Fruit fly (Drosophila melanogaster) whole organism, embryonic: Measurements from ENCODE around the gene CG12773.
A peak's percentile ranks its signal among the peaks of the same experiment; 100 is the strongest.

Experiments used
- CG12071 ChIP-seq: fragments of 200-800 bp; sonication (Bioruptor generic); optimal IDR thresholded peaks from 3 replicates; lab custom pipeline; 2018; ENCODE audit warnings: missing biosample characterization, mild to moderate bottlenecking, missing genetic modification characterization
- CG12659 ChIP-seq: fragments of 200-800 bp; sonication (Bioruptor generic); optimal IDR thresholded peaks from 3 replicates; lab custom pipeline; 2017; ENCODE audit warnings: mild to moderate bottlenecking, missing biosample characterization, missing genetic modification reagents, missing genetic modification characterization
- CG12769 ChIP-seq: fragments of 200-800 bp; sonication (Bioruptor generic); optimal IDR thresholded peaks from 2 replicates; lab custom pipeline; 2019; ENCODE audit warnings: missing biosample characterization, mild to moderate bottlenecking, missing genetic modification characterization, moderate library complexity
- CG13296 ChIP-seq: fragments of 200-800 bp; sonication (Bioruptor generic); optimal IDR thresholded peaks from 3 replicates; lab custom pipeline; 2018; ENCODE audit warnings: missing biosample characterization, mild to moderate bottlenecking, missing genetic modification characterization
- CG14667 ChIP-seq: fragments of 200-800 bp; sonication (Bioruptor generic); IDR thresholded peaks from 2 replicates; pipeline ENCODE4 v1.3.6; 2022; ENCODE audit warnings: missing biosample characterization, missing genetic modification characterization
- CG15601 ChIP-seq: fragments of 200-800 bp; sonication (Bioruptor generic); optimal IDR thresholded peaks from 3 replicates; lab custom pipeline; 2019; ENCODE audit warnings: missing biosample characterization, mild to moderate bottlenecking, missing genetic modification characterization, moderate library complexity
- CG2678 ChIP-seq: fragments of 200-800 bp; sonication (Bioruptor generic); optimal IDR thresholded peaks from 3 replicates; lab custom pipeline; 2019; ENCODE audit warnings: missing biosample characterization, mild to moderate bottlenecking, missing genetic modification characterization, moderate library complexity
- CG2712 ChIP-seq: fragments of 200-800 bp; optimal IDR thresholded peaks from 3 replicates; lab custom pipeline; 2019; ENCODE audit warnings: missing biosample characterization, mild to moderate bottlenecking, missing genetic modification characterization, moderate library complexity
- CG3065 ChIP-seq: fragments of 200-800 bp; sonication (Bioruptor generic); optimal IDR thresholded peaks from 2 replicates; lab custom pipeline; 2016; ENCODE audit warnings: missing biosample characterization, missing genetic modification characterization
- CG34376 ChIP-seq: fragments of 200-800 bp; sonication (Bioruptor generic); optimal IDR thresholded peaks from 2 replicates; lab custom pipeline; 2018; ENCODE audit warnings: missing biosample characterization, mild to moderate bottlenecking, missing genetic modification characterization
- CG3838 ChIP-seq: fragments of 200-800 bp; sonication (Bioruptor generic); optimal IDR thresholded peaks from 3 replicates; lab custom pipeline; 2016; ENCODE audit warnings: missing biosample characterization, missing genetic modification characterization
- CG4707 ChIP-seq: fragments of 200-800 bp; sonication (Bioruptor generic); optimal IDR thresholded peaks from 2 replicates; lab custom pipeline; 2018; ENCODE audit warnings: missing biosample characterization, mild to moderate bottlenecking, missing genetic modification characterization, moderate library complexity
- CG6272 ChIP-seq: fragments of 200-800 bp; sonication (Bioruptor generic); IDR thresholded peaks from 2 replicates; pipeline ENCODE4 v1.3.6; 2022; ENCODE audit warnings: missing biosample characterization, missing genetic modification characterization
- CG7786 ChIP-seq: fragments of 200-800 bp; sonication (Bioruptor generic); optimal IDR thresholded peaks from 2 replicates; lab custom pipeline; 2016; ENCODE audit warnings: missing biosample characterization, missing genetic modification characterization
- CG7987 ChIP-seq: fragments of 200-800 bp; sonication (Bioruptor generic); optimal IDR thresholded peaks from 2 replicates; lab custom pipeline; 2018; ENCODE audit warnings: missing biosample characterization, mild to moderate bottlenecking, missing genetic modification characterization, moderate library complexity
- CG8765 ChIP-seq: fragments of 200-800 bp; sonication (Bioruptor generic); IDR thresholded peaks from 2 replicates; pipeline ENCODE4 v1.3.6; 2022; ENCODE audit warnings: missing biosample characterization, missing genetic modification characterization
- CG9609 ChIP-seq: fragments of 200-800 bp; sonication (Bioruptor generic); optimal IDR thresholded peaks from 3 replicates; lab custom pipeline; 2016; ENCODE audit warnings: missing biosample characterization, missing genetic modification characterization
- Camta ChIP-seq: fragments of 200-800 bp; sonication (Bioruptor generic); optimal IDR thresholded peaks from 2 replicates; lab custom pipeline; 2016; ENCODE audit warnings: missing biosample characterization, missing genetic modification characterization
- GATAe ChIP-seq: fragments of 200-800 bp; sonication (Bioruptor generic); conservative IDR thresholded peaks from 2 replicates; pipeline ENCODE4 v1.3.6; 2022; ENCODE audit warnings: missing biosample characterization, missing genetic modification characterization
- H15 ChIP-seq: fragments of 200-800 bp; sonication (Bioruptor generic); IDR thresholded peaks from 3 replicates; pipeline ENCODE4 v1.3.6; 2022; ENCODE audit warnings: missing biosample characterization, missing genetic modification characterization
- HLHmδ ChIP-seq: fragments of 200-800 bp; sonication (Bioruptor generic); optimal IDR thresholded peaks from 2 replicates; lab custom pipeline; 2018; ENCODE audit warnings: missing biosample characterization, mild to moderate bottlenecking, missing genetic modification characterization, moderate library complexity
- HmgD ChIP-seq: fragments of 200-800 bp; sonication (Bioruptor generic); optimal IDR thresholded peaks from 3 replicates; lab custom pipeline; 2016; ENCODE audit warnings: missing biosample characterization, missing genetic modification characterization
- Hr78 ChIP-seq, 2 experiments: fragments of 200-800 bp in 1 of 2; fragments of >200 bp in 1 of 2; sonication (Bioruptor generic) in 1 of 2; optimal IDR thresholded peaks; 2 replicates each; lab custom pipeline; 2017 to 2019; ENCODE audit warnings: missing biosample characterization in 2 of 2, missing genetic modification characterization in 2 of 2, mild to moderate bottlenecking in 1 of 2, moderate library complexity in 1 of 2
- Med ChIP-seq: fragments of 200-800 bp; sonication (Bioruptor generic); peaks from one replicate; lab custom pipeline; 2016; ENCODE audit warnings: missing biosample characterization, missing genetic modification characterization, mild to moderate bottlenecking, inconsistent platforms, moderate library complexity
- Pdp1 ChIP-seq, 2 experiments: fragments of 200-800 bp; sonication (Bioruptor generic); optimal IDR thresholded peaks; 3 replicates each; lab custom pipeline; 2016; ENCODE audit warnings: missing biosample characterization in 2 of 2, missing genetic modification characterization in 2 of 2, mild to moderate bottlenecking in 1 of 2, moderate library complexity in 1 of 2
- Ravus ChIP-seq: fragments of 200-800 bp; sonication (Bioruptor generic); IDR thresholded peaks from 2 replicates; pipeline ENCODE4 v1.3.6; 2022; ENCODE audit warnings: missing biosample characterization, missing genetic modification characterization
- aop ChIP-seq: fragments of 200-800 bp; sonication (Bioruptor generic); IDR thresholded peaks from 2 replicates; pipeline ENCODE4 v1.3.6; 2022; ENCODE audit warnings: missing biosample characterization, missing genetic modification characterization
- da ChIP-seq: fragments of 200-800 bp; sonication (Bioruptor generic); optimal IDR thresholded peaks from 2 replicates; lab custom pipeline; 2016; ENCODE audit warnings: missing biosample characterization, missing genetic modification characterization
- danr ChIP-seq: fragments of 200-800 bp; sonication (Bioruptor generic); IDR thresholded peaks from 2 replicates; pipeline ENCODE4 v1.3.6; 2022; ENCODE audit warnings: missing biosample characterization, missing genetic modification characterization
- disco-r ChIP-seq: fragments of 200-800 bp; sonication (Bioruptor generic); optimal IDR thresholded peaks from 2 replicates; lab custom pipeline; 2016; ENCODE audit warnings: missing biosample characterization, missing genetic modification characterization
- emc ChIP-seq: fragments of 200-800 bp; sonication (Bioruptor generic); optimal IDR thresholded peaks from 2 replicates; lab custom pipeline; 2016; ENCODE audit warnings: missing biosample characterization, missing genetic modification characterization
- en ChIP-seq: fragments of 200-800 bp; sonication (Bioruptor generic); optimal IDR thresholded peaks from 2 replicates; lab custom pipeline; 2016; ENCODE audit warnings: missing biosample characterization, missing genetic modification characterization
- exex ChIP-seq: fragments of 200-800 bp; sonication (Bioruptor generic); optimal IDR thresholded peaks from 4 replicates; lab custom pipeline; 2018; ENCODE audit warnings: missing biosample characterization, mild to moderate bottlenecking, missing genetic modification characterization, moderate library complexity
- eyg ChIP-seq: fragments of 200-800 bp; sonication (Bioruptor generic); optimal IDR thresholded peaks from 3 replicates; lab custom pipeline; 2016; ENCODE audit warnings: missing biosample characterization, missing genetic modification characterization
- hb ChIP-seq: fragments of 200-800 bp; sonication (Bioruptor generic); IDR thresholded peaks from 3 replicates; pipeline ENCODE4 v1.3.6; 2022; ENCODE audit warnings: missing biosample characterization, missing genetic modification characterization; ENCODE audit not compliant: partially characterized antibody
- hbn ChIP-seq: fragments of 200-800 bp; sonication (Bioruptor generic); IDR thresholded peaks from 2 replicates; pipeline ENCODE4 v1.3.6; 2022; ENCODE audit warnings: missing biosample characterization, missing genetic modification characterization; ENCODE audit not compliant: partially characterized antibody
- insv ChIP-seq, 2 experiments: fragments of 200-800 bp; sonication (Bioruptor generic); optimal IDR thresholded peaks; 3 replicates each; lab custom pipeline; 2016 to 2018; ENCODE audit warnings: missing biosample characterization in 2 of 2, missing genetic modification characterization in 2 of 2
- maf-S ChIP-seq: fragments of 200-800 bp; sonication (Bioruptor generic); optimal IDR thresholded peaks from 2 replicates; lab custom pipeline; 2016; ENCODE audit warnings: missing biosample characterization, missing genetic modification characterization
- mirr ChIP-seq: fragments of 200-800 bp; sonication (Bioruptor generic); optimal IDR thresholded peaks from 3 replicates; lab custom pipeline; 2018; ENCODE audit warnings: missing biosample characterization, mild to moderate bottlenecking, missing genetic modification characterization
- nerfin-1 ChIP-seq: fragments of 200-800 bp; sonication (Bioruptor generic); optimal IDR thresholded peaks from 3 replicates; lab custom pipeline; 2019; ENCODE audit warnings: missing biosample characterization, mild to moderate bottlenecking, missing genetic modification characterization, moderate library complexity
- oc ChIP-seq: fragments of 200-800 bp; sonication (Bioruptor generic); optimal IDR thresholded peaks from 2 replicates; lab custom pipeline; 2018; ENCODE audit warnings: missing biosample characterization, mild to moderate bottlenecking, missing genetic modification characterization, moderate library complexity
- otp ChIP-seq: fragments of 200-800 bp; sonication (Bioruptor generic); IDR thresholded peaks from 3 replicates; pipeline ENCODE4, ENCODE4 v1.3.6; 2022; ENCODE audit warnings: missing biosample characterization, missing genetic modification characterization
- pho ChIP-seq: fragments of 200-800 bp; sonication (Bioruptor generic); optimal IDR thresholded peaks from 2 replicates; lab custom pipeline; 2016; ENCODE audit warnings: missing biosample characterization, missing genetic modification characterization
- pnt ChIP-seq: fragments of 200-800 bp; sonication (Bioruptor generic); optimal IDR thresholded peaks from 3 replicates; lab custom pipeline; 2016; ENCODE audit warnings: missing biosample characterization, missing genetic modification characterization
- pum ChIP-seq: fragments of 200-800 bp; sonication (Bioruptor generic); optimal IDR thresholded peaks from 2 replicates; lab custom pipeline; 2016; ENCODE audit warnings: missing biosample characterization, missing genetic modification characterization
- ranshi ChIP-seq: fragments of 200-800 bp; sonication (Bioruptor generic); IDR thresholded peaks from 2 replicates; pipeline ENCODE4 v1.3.6; 2022; ENCODE audit warnings: missing biosample characterization, missing genetic modification characterization
- scrt ChIP-seq: fragments of 200-800 bp; sonication (Bioruptor generic); optimal IDR thresholded peaks from 2 replicates; lab custom pipeline; 2018; ENCODE audit warnings: missing biosample characterization, mild to moderate bottlenecking, missing genetic modification characterization, moderate library complexity
- sob ChIP-seq: fragments of 200-800 bp; sonication (Bioruptor generic); IDR thresholded peaks from 2 replicates; pipeline ENCODE4 v1.3.6; 2022; ENCODE audit warnings: missing biosample characterization, missing genetic modification characterization
- sqz ChIP-seq: fragments of 200-800 bp; sonication (Bioruptor generic); optimal IDR thresholded peaks from 3 replicates; lab custom pipeline; 2018; ENCODE audit warnings: missing biosample characterization, mild to moderate bottlenecking, missing genetic modification characterization
- stwl ChIP-seq: fragments of 200-800 bp; sonication (Bioruptor generic); optimal IDR thresholded peaks from 3 replicates; lab custom pipeline; 2018; ENCODE audit warnings: missing biosample characterization, mild to moderate bottlenecking, missing genetic modification characterization, moderate library complexity
- zen ChIP-seq: fragments of 200-800 bp; sonication (Bioruptor generic); optimal IDR thresholded peaks from 3 replicates; lab custom pipeline; 2018; ENCODE audit warnings: missing biosample characterization, mild to moderate bottlenecking, missing genetic modification characterization, moderate library complexity
- zen2 ChIP-seq: fragments of 200-800 bp; sonication (Bioruptor generic); IDR thresholded peaks from 3 replicates; pipeline ENCODE4 v1.3.6; 2022; ENCODE audit warnings: missing biosample characterization, missing genetic modification characterization; ENCODE audit not compliant: partially characterized antibody

The CG12773 gene

dm6 chrX:1349255-1349654 is 4.5 kb downstream of the CG12773 start, which contains the start of gene MTPAP (continued):
- TF ChIP-seq CG12071 (no peak), insv (GFP tag; optimal IDR thresholded peaks at IDR 0.05; lab: Kevin White, UChicago) (no peak), CG6272 (GFP tag; lab: Robert Waterston, UW) (no peak), mirr (GFP tag; lab: Kevin White, UChicago) (no peak), Pdp1 (GFP tag; optimal IDR thresholded peaks at IDR 0.05; lab: Kevin White, UChicago) (peak in 1 of 2 experiments; percentile 0), GATAe (GFP tag; lab: Robert Waterston, UW) (no peak), CG7987 (GFP tag; lab: Kevin White, UChicago) (no peak), otp (no peak), Hr78 (GFP tag; optimal IDR thresholded peaks at IDR 0.05; lab: Kevin White, UChicago) (no peak), CG8765 (GFP tag; lab: Robert Waterston, UW) (no peak), CG3065 (GFP tag; lab: Kevin White, UChicago) (no peak), CG15601 (tag; lab: Kevin White, UChicago) (no peak), disco-r (GFP tag; lab: Kevin White, UChicago) (no peak), CG34376 (GFP tag; lab: Kevin White, UChicago) (no peak), sqz (GFP tag; lab: Kevin White, UChicago) (no peak), scrt (GFP tag; lab: Kevin White, UChicago) (no peak), CG12659 (peak; percentile 28), CG2712 (tag; lab: Kevin White, UChicago) (peak; percentile 39), eyg (GFP tag; lab: Kevin White, UChicago) (no peak), CG2678 (tag; lab: Kevin White, UChicago) (no peak), zen2 (GFP tag; lab: Robert Waterston, UW) (no peak), CG7786 (GFP tag; lab: Kevin White, UChicago) (no peak), stwl (peak; percentile 20), Med (peak; percentile 84), CG4707 (GFP tag; lab: Kevin White, UChicago) (no peak), nerfin-1 (no peak), CG3838 (no peak), zen (tag; lab: Kevin White, UChicago) (no peak), pum (no peak), exex (tag; lab: Kevin White, UChicago) (no peak), CG12769 (tag; lab: Kevin White, UChicago) (no peak), HmgD (GFP tag; lab: Kevin White, UChicago) (no peak), pnt (GFP tag; lab: Kevin White, UChicago) (no peak), Ravus (GFP tag; lab: Robert Waterston, UW) (no peak), maf-S (GFP tag; lab: Kevin White, UChicago) (no peak), CG13296 (GFP tag; lab: Kevin White, UChicago) (no peak), HLHmδ (GFP tag; lab: Kevin White, UChicago) (no peak), ranshi (GFP tag; lab: Robert Waterston, UW) (no peak), hbn (GFP tag; lab: Robert Waterston, UW) (peak; percentile 52; the same call in 1 of the 2 replicates), pho (GFP tag; lab: Kevin White, UChicago) (peak; percentile 14), H15 (no peak), danr (GFP tag; lab: Robert Waterston, UW) (no peak), CG9609 (GFP tag; lab: Kevin White, UChicago) (no peak), oc (tag; lab: Kevin White, UChicago) (no peak), sob (GFP tag; lab: Robert Waterston, UW) (no peak), aop (GFP tag; lab: Robert Waterston, UW) (no peak), da (GFP tag; lab: Kevin White, UChicago) (no peak), CG14667 (GFP tag; lab: Robert Waterston, UW) (no peak), emc (GFP tag; lab: Kevin White, UChicago) (no peak), hb (peak; percentile 72), Camta (GFP tag; lab: Kevin White, UChicago) (no peak), en (GFP tag; lab: Kevin White, UChicago) (no peak)
